Fruit fly (Drosophila melanogaster) whole organism, prepupa: ENCODE measurements around the gene Dhc62B.

ENCODE experiments used
- CG10631 ChIP-seq: fragments of 200-800 bp; sonication (Bioruptor generic); optimal IDR thresholded peaks from 2 replicates; lab custom pipeline; 2016; ENCODE audit warnings: missing biosample characterization, missing genetic modification characterization
- CG16779 ChIP-seq: fragments of 200-800 bp; sonication (Bioruptor generic); optimal IDR thresholded peaks from 3 replicates; lab custom pipeline; 2017; ENCODE audit warnings: missing biosample characterization, mild to moderate bottlenecking, missing genetic modification characterization
- CG34406 ChIP-seq: fragments of 200-800 bp; sonication (Bioruptor generic); optimal IDR thresholded peaks from 3 replicates; lab custom pipeline; 2016; ENCODE audit warnings: missing biosample characterization, missing genetic modification characterization
- CG8632 ChIP-seq: fragments of 200-800 bp; sonication (Bioruptor generic); optimal IDR thresholded peaks from 3 replicates; lab custom pipeline; 2016; ENCODE audit warnings: missing biosample characterization, missing genetic modification characterization
- Eip75B ChIP-seq: fragments of 200-800 bp; sonication (Bioruptor generic); optimal IDR thresholded peaks from 3 replicates; lab custom pipeline; 2016; ENCODE audit warnings: missing biosample characterization, missing genetic modification characterization
- Ets21C ChIP-seq: fragments of 200-800 bp; sonication (Bioruptor generic); optimal IDR thresholded peaks from 3 replicates; lab custom pipeline; 2016; ENCODE audit warnings: missing biosample characterization, missing genetic modification characterization
- Hr4 ChIP-seq: fragments of 200-800 bp; sonication (Bioruptor generic); optimal IDR thresholded peaks from 3 replicates; lab custom pipeline; 2016; ENCODE audit warnings: missing biosample characterization, missing genetic modification characterization
- OdsH ChIP-seq: fragments of 200-800 bp; sonication (Bioruptor generic); optimal IDR thresholded peaks from 3 replicates; lab custom pipeline; 2016; ENCODE audit warnings: missing biosample characterization, missing genetic modification characterization
- Sox14 ChIP-seq: fragments of 200-800 bp; sonication (Bioruptor generic); optimal IDR thresholded peaks from 3 replicates; lab custom pipeline; 2016; ENCODE audit warnings: missing biosample characterization, missing genetic modification characterization
- achi ChIP-seq: fragments of 200-800 bp; sonication (Bioruptor generic); optimal IDR thresholded peaks from 3 replicates; lab custom pipeline; 2016; ENCODE audit warnings: missing biosample characterization, missing genetic modification characterization
- dsx ChIP-seq: fragments of 200-800 bp; optimal IDR thresholded peaks from 3 replicates; lab custom pipeline; 2019; ENCODE audit warnings: missing biosample characterization, mild to moderate bottlenecking, missing genetic modification characterization, moderate library complexity; ENCODE audit not compliant: poor library complexity, severe bottlenecking
- spab ChIP-seq: fragments of 200-800 bp; sonication (Bioruptor generic); optimal IDR thresholded peaks from 2 replicates; lab custom pipeline; 2017; ENCODE audit warnings: missing biosample characterization, mild to moderate bottlenecking, missing genetic modification characterization, missing genetic modification reagents
- topi ChIP-seq: fragments of 200-800 bp; sonication (Bioruptor generic); optimal IDR thresholded peaks from 3 replicates; lab custom pipeline; 2016; ENCODE audit warnings: missing biosample characterization, missing genetic modification characterization

DNA sequence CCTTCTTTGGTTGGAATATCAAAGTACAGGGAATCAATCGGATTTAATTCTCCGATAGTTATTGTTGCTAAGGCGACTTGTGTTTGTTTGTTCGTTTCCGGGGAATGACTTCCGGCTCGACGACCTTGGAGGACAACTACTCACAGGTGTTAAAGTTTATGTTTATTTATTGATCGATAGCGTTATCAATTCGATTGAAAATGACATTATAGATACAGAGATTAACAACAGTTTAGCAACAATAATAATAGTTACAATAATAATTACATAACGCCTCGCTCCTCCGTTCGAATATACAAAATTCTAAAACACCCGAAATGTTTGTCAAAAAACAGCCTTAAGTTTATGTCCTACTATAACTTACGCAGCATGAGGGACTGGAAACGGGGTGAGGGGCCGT lies at the start of gene Dhc62B:
- no peak for TF ChIP-seq spab (GFP tag; lab: Kevin White, UChicago)
- TF ChIP-seq CG16779 (tag; lab: Kevin White, UChicago), result no peak
- no peak for TF ChIP-seq CG10631
- no peak for TF ChIP-seq Ets21C (GFP tag; lab: Kevin White, UChicago)
- TF ChIP-seq achi (GFP tag; lab: Kevin White, UChicago), result no peak
- no peak for TF ChIP-seq CG34406 (GFP tag; lab: Kevin White, UChicago)
- no peak for TF ChIP-seq topi (GFP tag; lab: Kevin White, UChicago)
- TF ChIP-seq CG8632 (GFP tag; lab: Kevin White, UChicago), result no peak
- TF ChIP-seq OdsH, result no peak
- no peak for TF ChIP-seq Sox14
- TF ChIP-seq Eip75B (GFP tag; lab: Kevin White, UChicago), result no peak
- TF ChIP-seq Hr4 (GFP tag; lab: Kevin White, UChicago), result no peak
- no peak for TF ChIP-seq dsx (GFP tag; lab: Kevin White, UChicago)
